Worm (Caenorhabditis elegans) whole organism, L1 larva: ENCODE results near the gene F09B12.7.
A peak's percentile ranks its signal among the peaks of the same experiment; 100 is the strongest.

Source experiments
- C04F5.9 ChIP-seq: sonication (generic microtip); optimal IDR thresholded peaks from 2 replicates; lab custom pipeline; 2016; ENCODE audit warnings: missing genetic modification characterization, missing compliant biosample characterization
- ama-1 ChIP-seq: fragments of 150-350 bp; optimal IDR thresholded peaks from 2 replicates; lab custom pipeline; 2014
- ceh-63 ChIP-seq: fragments of 200-800 bp; sonication (Bioruptor generic); optimal IDR thresholded peaks from 2 replicates; lab custom pipeline; 2018; ENCODE audit warnings: mild to moderate bottlenecking, missing genetic modification characterization, missing compliant biosample characterization
- ceh-82 ChIP-seq, 3 experiments: fragments of 150-350 bp in 1 of 3; sonication (generic microtip) in 2 of 3; optimal IDR thresholded peaks; 2 replicates each; lab custom pipeline; 2014 to 2017; ENCODE audit warnings: missing biosample characterization in 3 of 3, missing genetic modification characterization in 3 of 3
- ces-1 ChIP-seq: fragments of 150-350 bp; optimal IDR thresholded peaks from 2 replicates; lab custom pipeline; 2014; ENCODE audit warnings: missing biosample characterization, missing genetic modification reagents, missing genetic modification characterization
- dpl-1 ChIP-seq, 3 experiments: fragments of 150-350 bp in 2 of 3; sonication (generic microtip) in 1 of 3; optimal IDR thresholded peaks; 2 replicates each; lab custom pipeline; 2014 to 2017; ENCODE audit warnings: missing biosample characterization in 3 of 3, missing genetic modification characterization in 3 of 3, missing genetic modification reagents in 3 of 3
- dsc-1 ChIP-seq: sonication (generic microtip); optimal IDR thresholded peaks from 2 replicates; lab custom pipeline; 2016; ENCODE audit warnings: mild to moderate bottlenecking, missing genetic modification characterization, missing compliant biosample characterization
- efl-1 ChIP-seq, 4 experiments: fragments of 150-350 bp; optimal IDR thresholded peaks in 3 of 4; peaks in 1 of 4; 1 replicate in 1 of 4; 2 replicates in 3 of 4; lab custom pipeline; 2014; ENCODE audit warnings: missing biosample characterization in 2 of 4, missing genetic modification characterization in 2 of 4, missing genetic modification reagents in 2 of 4
- elt-3 ChIP-seq, 6 experiments: fragments of 150-350 bp in 1 of 6; sonication (generic microtip); optimal IDR thresholded peaks; 2 replicates each; lab custom pipeline; 2017 to 2018; ENCODE audit warnings: missing biosample characterization in 6 of 6, missing genetic modification characterization in 6 of 6, inconsistent platforms in 1 of 6
- ets-5 ChIP-seq: fragments of 200-800 bp; sonication (Bioruptor generic); IDR thresholded peaks from 2 replicates; pipeline ENCODE4 v1.3.6; 2022; ENCODE audit warnings: missing genetic modification characterization, missing compliant biosample characterization
- hlh-4 ChIP-seq: sonication (generic microtip); optimal IDR thresholded peaks from 2 replicates; lab custom pipeline; 2016; ENCODE audit warnings: mild to moderate bottlenecking, missing genetic modification characterization, missing compliant biosample characterization
- hpl-2 ChIP-seq: fragments of 150-350 bp; optimal IDR thresholded peaks from 2 replicates; lab custom pipeline; 2014; ENCODE audit warnings: missing biosample characterization, missing genetic modification reagents, missing genetic modification characterization
- irx-1 ChIP-seq: sonication (generic microtip); optimal IDR thresholded peaks from 2 replicates; lab custom pipeline; 2016; ENCODE audit warnings: missing genetic modification characterization, missing compliant biosample characterization
- jun-1 ChIP-seq: fragments of 150-350 bp; optimal IDR thresholded peaks from 2 replicates; lab custom pipeline; 2014; ENCODE audit warnings: missing biosample characterization, missing genetic modification reagents, missing genetic modification characterization
- lin-15B ChIP-seq: fragments of 150-350 bp; sonication (generic microtip); optimal IDR thresholded peaks from 3 replicates; lab custom pipeline; 2014; ENCODE audit warnings: missing biosample characterization, missing genetic modification characterization
- lin-35 ChIP-seq, 2 experiments: fragments of 150-350 bp; optimal IDR thresholded peaks; 2 replicates each; lab custom pipeline; 2014; ENCODE audit warnings: missing biosample characterization in 2 of 2, missing genetic modification characterization in 2 of 2, missing genetic modification reagents in 2 of 2
- lin-39 ChIP-seq: fragments of 150-350 bp; optimal IDR thresholded peaks from 2 replicates; lab custom pipeline; 2014; ENCODE audit warnings: missing biosample characterization, missing genetic modification reagents, missing genetic modification characterization
- lsy-2 ChIP-seq, 2 experiments: fragments of 150-350 bp; optimal IDR thresholded peaks; 2 replicates each; lab custom pipeline; 2014; ENCODE audit warnings: missing biosample characterization in 2 of 2, missing genetic modification characterization in 2 of 2
- mdl-1 ChIP-seq, 2 experiments: fragments of 150-350 bp; optimal IDR thresholded peaks; 2 replicates each; lab custom pipeline; 2014 to 2017; ENCODE audit warnings: missing biosample characterization in 2 of 2, missing genetic modification characterization in 2 of 2, inconsistent platforms in 1 of 2
- mef-2 ChIP-seq: fragments of 150-350 bp; optimal IDR thresholded peaks from 2 replicates; lab custom pipeline; 2014; ENCODE audit warnings: missing biosample characterization, missing genetic modification characterization
- mep-1 ChIP-seq: fragments of 150-350 bp; optimal IDR thresholded peaks from 2 replicates; lab custom pipeline; 2014; ENCODE audit warnings: missing biosample characterization, missing genetic modification characterization
- nhr-12 ChIP-seq: sonication (generic microtip); optimal IDR thresholded peaks from 2 replicates; lab custom pipeline; 2017; ENCODE audit warnings: missing biosample characterization, missing genetic modification characterization
- nhr-19 ChIP-seq: fragments of 200-800 bp; sonication (Bioruptor generic); conservative IDR thresholded peaks from 2 replicates; pipeline ENCODE4 v1.3.6; 2022; ENCODE audit warnings: missing genetic modification characterization, missing compliant biosample characterization
- nhr-237 ChIP-seq: fragments of 150-350 bp; optimal IDR thresholded peaks from 2 replicates; lab custom pipeline; 2014; ENCODE audit warnings: missing biosample characterization, missing genetic modification characterization
- nhr-28 ChIP-seq: fragments of 150-350 bp; optimal IDR thresholded peaks from 2 replicates; lab custom pipeline; 2014; ENCODE audit warnings: missing biosample characterization, missing genetic modification characterization
- nhr-71 ChIP-seq: sonication (generic microtip); optimal IDR thresholded peaks from 2 replicates; lab custom pipeline; 2016; ENCODE audit warnings: mild to moderate bottlenecking, missing genetic modification characterization, moderate library complexity, missing compliant biosample characterization
- nhr-76 ChIP-seq: sonication (generic microtip); optimal IDR thresholded peaks from 2 replicates; lab custom pipeline; 2017; ENCODE audit warnings: missing biosample characterization, missing genetic modification characterization
- nhr-77 ChIP-seq: fragments of 150-350 bp; optimal IDR thresholded peaks from 2 replicates; lab custom pipeline; 2014; ENCODE audit warnings: missing biosample characterization, missing genetic modification characterization
- pax-3 ChIP-seq: fragments of 200-800 bp; sonication (Bioruptor generic); optimal IDR thresholded peaks from 2 replicates; lab custom pipeline; 2018; ENCODE audit warnings: mild to moderate bottlenecking, missing genetic modification characterization, moderate library complexity, missing compliant biosample characterization
- pqm-1 ChIP-seq: sonication (generic microtip); optimal IDR thresholded peaks from 3 replicates; lab custom pipeline; 2017; ENCODE audit warnings: missing biosample characterization, missing genetic modification characterization
- skn-1 ChIP-seq: fragments of 150-350 bp; optimal IDR thresholded peaks from 2 replicates; lab custom pipeline; 2014; ENCODE audit warnings: missing biosample characterization, missing genetic modification characterization
- snpc-4 ChIP-seq: fragments of 150-350 bp; optimal IDR thresholded peaks from 2 replicates; lab custom pipeline; 2014; ENCODE audit warnings: missing biosample characterization, missing genetic modification characterization
- snu-23 ChIP-seq: sonication (generic microtip); optimal IDR thresholded peaks from 2 replicates; lab custom pipeline; 2016; ENCODE audit warnings: missing genetic modification characterization, missing compliant biosample characterization
- swsn-7 ChIP-seq: sonication (generic microtip); optimal IDR thresholded peaks from 2 replicates; lab custom pipeline; 2016; ENCODE audit warnings: missing genetic modification characterization, missing compliant biosample characterization
- tlp-1 ChIP-seq: fragments of 150-350 bp; optimal IDR thresholded peaks from 2 replicates; lab custom pipeline; 2014; ENCODE audit warnings: missing biosample characterization, missing genetic modification characterization
- unc-130 ChIP-seq: fragments of 150-350 bp; optimal IDR thresholded peaks from 2 replicates; lab custom pipeline; 2017; ENCODE audit warnings: missing biosample characterization, missing genetic modification characterization, inconsistent platforms
- unc-30 ChIP-seq: sonication (generic microtip); optimal IDR thresholded peaks from 2 replicates; lab custom pipeline; 2017; ENCODE audit warnings: missing biosample characterization, missing genetic modification characterization
- unc-86 ChIP-seq: sonication (generic microtip); optimal IDR thresholded peaks from 2 replicates; lab custom pipeline; 2016; ENCODE audit warnings: missing genetic modification characterization, missing compliant biosample characterization
- zip-4 ChIP-seq: fragments of 200-800 bp; sonication (Bioruptor generic); optimal IDR thresholded peaks from 2 replicates; lab custom pipeline; 2018; ENCODE audit warnings: mild to moderate bottlenecking, missing genetic modification characterization, moderate library complexity, missing compliant biosample characterization
- ztf-4 ChIP-seq: fragments of 150-350 bp; optimal IDR thresholded peaks from 2 replicates; lab custom pipeline; 2014; ENCODE audit warnings: missing biosample characterization, missing genetic modification characterization

F09B12.7 gene

ce11 chrX:15057900-15058299 lies 37.0 kb downstream of the F09B12.7 start (continued):
- no peak for TF ChIP-seq lsy-2 (tag; optimal IDR thresholded peaks at IDR 0.05; lab: Kevin White, UChicago)

ce11 chrX:15056737-15057136 lies 38.1 kb downstream of the F09B12.7 start, which contains the start of gene H03G16.5:
Gene H03G16.5 (minus strand): TSS chrX:15056837.
- no peak for TF ChIP-seq unc-30 (tag; lab: Kevin White, UChicago)
- TF ChIP-seq pqm-1 (tag; lab: Kevin White, UChicago), result no peak
- no peak for TF ChIP-seq tlp-1 (tag; lab: Kevin White, UChicago)
- TF ChIP-seq lin-35 (GFP tag; optimal IDR thresholded peaks at IDR 0.05; lab: Kevin White, UChicago), result no peak
- no peak for TF ChIP-seq ama-1 (lab: Kevin White, UChicago)
- TF ChIP-seq C04F5.9 (tag; lab: Kevin White, UChicago), result no peak
- TF ChIP-seq lin-39, result no peak
- TF ChIP-seq nhr-77, result no peak
- no peak for TF ChIP-seq mep-1 (tag; lab: Kevin White, UChicago)
- no peak for TF ChIP-seq ets-5 (GFP tag; lab: Robert Waterston, UW)
- TF ChIP-seq skn-1, result no peak
- TF ChIP-seq snpc-4, result no peak
- TF ChIP-seq swsn-7 (tag; lab: Kevin White, UChicago), result no peak
- no peak for TF ChIP-seq mef-2 (tag; lab: Kevin White, UChicago)
- TF ChIP-seq dsc-1 (tag; lab: Kevin White, UChicago), result no peak
- no peak for TF ChIP-seq nhr-76 (tag; lab: Kevin White, UChicago)
- TF ChIP-seq hlh-4 (tag; lab: Kevin White, UChicago), result no peak
- no peak for TF ChIP-seq nhr-71 (tag; lab: Kevin White, UChicago)

- TF ChIP-seq unc-130 (tag; lab: Kevin White, UChicago) (no peak), lin-15B (no peak), nhr-76 (tag; lab: Kevin White, UChicago) (no peak), C04F5.9 (tag; lab: Kevin White, UChicago) (no peak), swsn-7 (tag; lab: Kevin White, UChicago) (no peak), unc-86 (tag; lab: Kevin White, UChicago) (no peak), jun-1 (tag; lab: Kevin White, UChicago) (no peak), ces-1 (GFP tag; lab: Kevin White, UChicago) (no peak), nhr-237 (tag; lab: Kevin White, UChicago) (no peak), zip-4 (GFP tag; lab: Kevin White, UChicago) (no peak), elt-3 (tag; optimal IDR thresholded peaks at IDR 0.05; lab: Kevin White, UChicago) (no peak), irx-1 (tag; lab: Kevin White, UChicago) (no peak), dsc-1 (tag; lab: Kevin White, UChicago) (no peak), dpl-1 (GFP tag; optimal IDR thresholded peaks at IDR 0.05; lab: Kevin White, UChicago) (no peak), nhr-19 (no peak), nhr-12 (tag; lab: Kevin White, UChicago) (no peak)
Measured at ce11 chrX:15055914-15056313, 39.0 kb downstream of the F09B12.7 start, which contains the start of gene H03G16.7. Gene H03G16.7 (minus strand): TSS chrX:15056014.

- TF ChIP-seq nhr-19 (no peak), efl-1 (optimal IDR thresholded peaks at IDR 0.05; lab: Kevin White, UChicago) (no peak), efl-1 (GFP tag; optimal IDR thresholded peaks at IDR 0.05 in 1 of 2; lab: Kevin White, UChicago) (peak in 1 of 2 experiments; percentile 67), ceh-82 (tag; optimal IDR thresholded peaks at IDR 0.05; lab: Kevin White, UChicago) (no peak)
Measured at ce11 chrX:15053223-15053933, 41.5 kb downstream of the F09B12.7 start, which contains the start of gene H03G16.1. Gene H03G16.1 (plus strand): TSS chrX:15053883.

ce11 chrX:15052385-15052784 lies 42.5 kb downstream of the F09B12.7 start, which contains the start of gene H03G16.6:
Gene H03G16.6 (plus strand): TSS chrX:15052685.
- no peak for TF ChIP-seq ets-5 (GFP tag; lab: Robert Waterston, UW)
- no peak for TF ChIP-seq unc-30 (tag; lab: Kevin White, UChicago)
- TF ChIP-seq skn-1, result no peak
- no peak for TF ChIP-seq ztf-4 (tag; lab: Kevin White, UChicago)
- TF ChIP-seq ceh-63 (GFP tag; lab: Kevin White, UChicago), result no peak
- no peak for TF ChIP-seq dpl-1 (GFP tag; optimal IDR thresholded peaks at IDR 0.05; lab: Kevin White, UChicago)
- no peak for TF ChIP-seq nhr-28
- TF ChIP-seq mdl-1 (tag; optimal IDR thresholded peaks at IDR 0.05; lab: Kevin White, UChicago), result no peak
- no peak for TF ChIP-seq pax-3 (tag; lab: Kevin White, UChicago)
- TF ChIP-seq lin-39, result no peak
- no peak for TF ChIP-seq snu-23 (GFP tag; lab: Kevin White, UChicago)
- TF ChIP-seq hpl-2, result no peak
